Worm (Caenorhabditis elegans): ENCODE results near the gene oct-2.

DNA sequence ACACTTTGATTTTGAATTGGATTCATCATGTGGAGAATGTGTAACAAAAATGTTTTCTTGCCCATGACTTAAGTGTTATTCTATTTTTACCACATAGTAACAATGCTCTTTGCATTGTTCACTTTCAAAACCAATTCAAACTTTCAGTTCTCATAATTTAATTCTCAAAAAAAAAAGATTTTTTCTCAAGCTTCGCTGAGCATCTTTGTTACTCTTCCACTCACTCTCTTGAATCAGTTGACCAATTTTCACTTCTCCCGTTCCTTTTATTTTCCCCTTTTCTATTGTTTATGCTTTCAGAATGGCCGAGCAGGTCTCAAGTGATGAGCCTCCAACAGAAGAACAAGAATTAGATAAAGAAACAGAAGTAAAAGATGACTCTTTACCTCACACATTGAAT is at the start of gene oct-2:
- no peak for TF ChIP-seq madf-8 (GFP tag; conservative IDR thresholded peaks at IDR 0.05)
- TF ChIP-seq snpc-4 (GFP tag; optimal IDR thresholded peaks at IDR 0.05): no peak
- no peak for TF ChIP-seq snpc-4 (tag; optimal IDR thresholded peaks at IDR 0.05)
- TF ChIP-seq ceh-79 (tag; optimal IDR thresholded peaks at IDR 0.05): no peak
- no peak for TF ChIP-seq mxl-1 (tag; optimal IDR thresholded peaks at IDR 0.05)
- no peak for TF ChIP-seq mes-4 (tag; optimal IDR thresholded peaks at IDR 0.05)
- TF ChIP-seq hlh-26 (GFP tag; conservative IDR thresholded peaks at IDR 0.05): no peak
- no peak for TF ChIP-seq unc-62 (GFP tag; optimal IDR thresholded peaks at IDR 0.05)
- no peak for TF ChIP-seq unc-130 (GFP tag; optimal IDR thresholded peaks at IDR 0.05)
